Worm (Caenorhabditis elegans) whole organism, late embryonic: ENCODE data around the gene F58A3.3.

Source experiments
- K02D7.2 ChIP-seq: sonication (generic microtip); optimal IDR thresholded peaks from 2 replicates; lab custom pipeline; 2017; ENCODE audit warnings: mild to moderate bottlenecking, missing genetic modification characterization, missing compliant biosample characterization
- ama-1 ChIP-seq: fragments of 150-350 bp; optimal IDR thresholded peaks from 2 replicates; lab custom pipeline; 2014
- dmd-4 ChIP-seq: sonication (generic microtip); optimal IDR thresholded peaks from 2 replicates; lab custom pipeline; 2016; ENCODE audit warnings: borderline replicate concordance, missing genetic modification characterization, missing compliant biosample characterization
- fkh-10 ChIP-seq: fragments of 150-350 bp; optimal IDR thresholded peaks from 2 replicates; lab custom pipeline; 2014; ENCODE audit warnings: missing biosample characterization, missing genetic modification reagents, missing genetic modification characterization
- lim-6 ChIP-seq: sonication (generic microtip); optimal IDR thresholded peaks from 2 replicates; lab custom pipeline; 2016; ENCODE audit warnings: missing genetic modification characterization, missing compliant biosample characterization
- pag-3 ChIP-seq: sonication (generic microtip); optimal IDR thresholded peaks from 2 replicates; lab custom pipeline; 2016; ENCODE audit warnings: missing compliant biosample characterization, missing genetic modification characterization, borderline replicate concordance
- tbx-7 ChIP-seq: sonication (generic microtip); optimal IDR thresholded peaks from 2 replicates; lab custom pipeline; 2016; ENCODE audit warnings: missing genotype, missing genetic modification characterization, missing compliant biosample characterization
- unc-86 ChIP-seq: sonication (generic microtip); optimal IDR thresholded peaks from 2 replicates; lab custom pipeline; 2016; ENCODE audit warnings: missing genetic modification characterization, missing compliant biosample characterization

DNA sequence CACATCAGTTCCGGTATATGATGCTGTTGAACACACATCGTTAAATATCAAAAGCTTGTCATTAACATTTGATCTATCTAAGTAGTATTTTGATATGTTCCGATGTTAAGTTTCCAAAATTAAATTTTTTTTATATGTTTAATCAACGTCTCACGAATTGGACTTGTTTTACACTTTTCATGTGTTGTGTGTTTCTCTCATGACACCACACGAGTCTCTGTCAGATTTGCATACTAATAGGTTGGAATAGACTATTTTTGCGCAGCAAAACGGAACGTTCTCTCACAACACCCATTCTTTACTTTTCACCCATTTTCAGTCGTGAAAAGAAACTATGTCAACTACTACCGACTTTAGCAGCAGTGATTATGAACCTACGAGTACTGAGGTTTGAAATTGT lies 41.8 kb upstream of the F58A3.3 start, which contains the start of gene K09C8.8:
- TF ChIP-seq lim-6 (tag; lab: Kevin White, UChicago): no peak
- no peak for TF ChIP-seq tbx-7 (tag; lab: Kevin White, UChicago)
- TF ChIP-seq unc-86: no peak
- no peak for TF ChIP-seq pag-3 (tag; lab: Kevin White, UChicago)
- TF ChIP-seq fkh-10 (GFP tag; lab: Kevin White, UChicago): no peak
- TF ChIP-seq dmd-4: no peak
- no peak for TF ChIP-seq ama-1 (lab: Kevin White, UChicago)
- no peak for TF ChIP-seq K02D7.2
